Worm (Caenorhabditis elegans) whole organism, L3 larva: Measurements from ENCODE around the gene oma-2.

Experiments
- R02D3.7 ChIP-seq: fragments of 150-350 bp; optimal IDR thresholded peaks from 2 replicates; lab custom pipeline; 2014; ENCODE audit warnings: missing biosample characterization, missing genetic modification characterization
- ZK546.5 ChIP-seq: sonication (generic microtip); optimal IDR thresholded peaks from 2 replicates; lab custom pipeline; 2017; ENCODE audit warnings: missing biosample characterization, missing genetic modification characterization
- ama-1 ChIP-seq: fragments of 150-350 bp; optimal IDR thresholded peaks from 2 replicates; lab custom pipeline; 2018
- ceh-82 ChIP-seq: fragments of 150-350 bp; optimal IDR thresholded peaks from 2 replicates; lab custom pipeline; 2014; ENCODE audit warnings: missing biosample characterization, missing genetic modification characterization
- ceh-9 ChIP-seq: sonication (generic microtip); optimal IDR thresholded peaks from 2 replicates; lab custom pipeline; 2018; ENCODE audit warnings: missing biosample characterization, missing genetic modification characterization
- daf-12 ChIP-seq: fragments of 150-350 bp; optimal IDR thresholded peaks from 2 replicates; lab custom pipeline; 2014; ENCODE audit warnings: missing biosample characterization, missing genetic modification reagents, missing genetic modification characterization
- egl-27 ChIP-seq: sonication (generic microtip); optimal IDR thresholded peaks from 4 replicates; lab custom pipeline; 2017; ENCODE audit warnings: missing biosample characterization, missing genetic modification reagents, missing genetic modification characterization
- egl-5 ChIP-seq: fragments of 150-350 bp; optimal IDR thresholded peaks from 2 replicates; lab custom pipeline; 2017; ENCODE audit warnings: missing biosample characterization, missing genetic modification reagents, missing genetic modification characterization, inconsistent platforms
- elt-2 ChIP-seq: sonication (generic microtip); optimal IDR thresholded peaks from 2 replicates; lab custom pipeline; 2016; ENCODE audit warnings: missing genetic modification reagents, mild to moderate bottlenecking, missing genetic modification characterization, missing compliant biosample characterization
- eor-1 ChIP-seq, 2 experiments: fragments of 150-350 bp; optimal IDR thresholded peaks; 2 replicates each; lab custom pipeline; 2014 to 2018; ENCODE audit warnings: missing biosample characterization in 2 of 2, missing genetic modification characterization in 2 of 2
- fkh-10 ChIP-seq: sonication (generic microtip); optimal IDR thresholded peaks from 2 replicates; lab custom pipeline; 2017; ENCODE audit warnings: missing biosample characterization, missing genetic modification reagents, missing genetic modification characterization
- fkh-2 ChIP-seq: fragments of 150-350 bp; optimal IDR thresholded peaks from 2 replicates; lab custom pipeline; 2014; ENCODE audit warnings: missing biosample characterization, missing genetic modification reagents, missing genetic modification characterization
- fos-1 ChIP-seq: fragments of 150-350 bp; optimal IDR thresholded peaks from 2 replicates; lab custom pipeline; 2014; ENCODE audit warnings: missing biosample characterization, missing genetic modification characterization
- jun-1 ChIP-seq: fragments of 150-350 bp; optimal IDR thresholded peaks from 2 replicates; lab custom pipeline; 2014; ENCODE audit warnings: missing biosample characterization, missing genetic modification reagents, missing genetic modification characterization
- lin-15B ChIP-seq: fragments of 150-350 bp; optimal IDR thresholded peaks from 2 replicates; lab custom pipeline; 2014; ENCODE audit warnings: missing biosample characterization, missing genetic modification characterization
- lin-39 ChIP-seq: fragments of 150-350 bp; optimal IDR thresholded peaks from 2 replicates; lab custom pipeline; 2018; ENCODE audit warnings: missing biosample characterization, missing genetic modification reagents, missing genetic modification characterization
- lsy-12 ChIP-seq: sonication (generic microtip); optimal IDR thresholded peaks from 2 replicates; lab custom pipeline; 2016; ENCODE audit warnings: mild to moderate bottlenecking, missing genetic modification characterization, missing compliant biosample characterization
- mml-1 ChIP-seq: fragments of 150-350 bp; sonication (generic microtip); optimal IDR thresholded peaks from 3 replicates; lab custom pipeline; 2014; ENCODE audit warnings: missing biosample characterization, missing genetic modification characterization
- nfya-1 ChIP-seq: sonication (generic microtip); optimal IDR thresholded peaks from 2 replicates; lab custom pipeline; 2017; ENCODE audit warnings: missing genetic modification characterization, mild to moderate bottlenecking, missing compliant biosample characterization, antibody characterized with exemption, moderate library complexity; ENCODE audit not compliant: insufficient read depth
- nhr-11 ChIP-seq: fragments of 150-350 bp; optimal IDR thresholded peaks from 2 replicates; lab custom pipeline; 2014; ENCODE audit warnings: missing biosample characterization, missing genetic modification characterization
- nhr-237 ChIP-seq: fragments of 150-350 bp; optimal IDR thresholded peaks from 2 replicates; lab custom pipeline; 2014; ENCODE audit warnings: missing biosample characterization, missing genetic modification characterization
- nhr-76 ChIP-seq: fragments of 150-350 bp; sonication (generic microtip); optimal IDR thresholded peaks from 5 replicates; lab custom pipeline; 2014; ENCODE audit warnings: missing biosample characterization, missing genetic modification characterization
- nhr-77 ChIP-seq: fragments of 150-350 bp; optimal IDR thresholded peaks from 2 replicates; lab custom pipeline; 2014; ENCODE audit warnings: missing biosample characterization, missing genetic modification characterization
- pha-4 ChIP-seq: fragments of 150-350 bp; optimal IDR thresholded peaks from 2 replicates; lab custom pipeline; 2014; ENCODE audit warnings: missing biosample characterization, missing genetic modification reagents, missing genetic modification characterization
- pqm-1 ChIP-seq: fragments of 150-350 bp; optimal IDR thresholded peaks from 2 replicates; lab custom pipeline; 2017; ENCODE audit warnings: missing biosample characterization, missing genetic modification characterization, inconsistent platforms
- snpc-4 ChIP-seq: fragments of 150-350 bp; optimal IDR thresholded peaks from 2 replicates; lab custom pipeline; 2014; ENCODE audit warnings: missing biosample characterization, missing genetic modification characterization
- tbx-2 ChIP-seq: sonication (generic microtip); optimal IDR thresholded peaks from 2 replicates; lab custom pipeline; 2016; ENCODE audit warnings: mild to moderate bottlenecking, missing genetic modification characterization, missing compliant biosample characterization
- unc-62 ChIP-seq: fragments of 150-350 bp; sonication (generic microtip); optimal IDR thresholded peaks from 4 replicates; lab custom pipeline; 2014; ENCODE audit warnings: missing biosample characterization, missing genetic modification reagents, missing genetic modification characterization
- ztf-11 ChIP-seq: fragments of 150-350 bp; optimal IDR thresholded peaks from 2 replicates; lab custom pipeline; 2014; ENCODE audit warnings: missing biosample characterization, missing genetic modification characterization
- ztf-4 ChIP-seq: fragments of 150-350 bp; optimal IDR thresholded peaks from 2 replicates; lab custom pipeline; 2014; ENCODE audit warnings: missing biosample characterization, missing genetic modification characterization

oma-2 gene

ce11 chrV:8007460-8008292 is 21.6 kb upstream of the oma-2 start, which contains the start of gene Y97E10AR.3:
Gene Y97E10AR.3, minus strand, starts transcription at chrV:8007510.
- TF ChIP-seq ceh-82 (tag; lab: Kevin White, UChicago) (no peak), lin-15B (tag; lab: Kevin White, UChicago) (no peak), nfya-1 (tag; lab: Kevin White, UChicago) (peak; percentile 55), ztf-4 (no peak)

- TF ChIP-seq nhr-11 (tag; lab: Kevin White, UChicago) = no peak
- TF ChIP-seq unc-62 = no peak
- no peak for TF ChIP-seq elt-2 (tag; lab: Kevin White, UChicago)
These were observed 19.1 kb upstream of the oma-2 start, which contains the start of gene Y97E10AR.4 for ce11 chrV:8010103-8010502. Gene Y97E10AR.4, minus strand, starts transcription at chrV:8010233.

DNA sequence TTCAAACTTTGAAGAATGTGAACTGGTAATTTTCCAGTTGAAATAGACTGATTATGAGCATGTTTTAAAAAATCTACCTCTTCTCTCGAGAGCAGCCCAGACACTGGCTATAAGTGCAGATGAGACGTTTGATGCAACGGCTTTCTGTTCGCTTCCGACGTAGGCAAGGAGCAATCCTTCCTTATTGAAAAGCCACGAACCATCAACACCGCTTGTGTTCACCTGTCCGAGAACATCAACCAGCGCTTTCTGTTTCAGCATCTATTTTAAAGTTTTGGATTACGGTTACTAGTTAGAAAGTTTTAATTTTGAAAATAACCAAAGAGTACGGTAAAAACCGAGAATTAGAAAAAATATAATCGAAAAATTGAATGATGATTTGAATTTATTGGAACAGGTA is 18.4 kb upstream of the oma-2 start, which contains the start of gene lmtr-2:
Gene lmtr-2, minus strand, starts transcription at position 261 of the 400 bp plus-strand sequence.
- no peak for TF ChIP-seq pqm-1 (tag; lab: Kevin White, UChicago)
- no peak for TF ChIP-seq egl-27
- no peak for TF ChIP-seq lin-39
- TF ChIP-seq daf-12 (tag; lab: Kevin White, UChicago) = no peak
- TF ChIP-seq R02D3.7 = no peak
- TF ChIP-seq lsy-12 (tag; lab: Kevin White, UChicago) = no peak
- TF ChIP-seq ceh-9 (tag; lab: Kevin White, UChicago) = no peak
- TF ChIP-seq ZK546.5 (tag; lab: Kevin White, UChicago) = no peak
- no peak for TF ChIP-seq nhr-77
- TF ChIP-seq nhr-237 (tag; lab: Kevin White, UChicago) = no peak
- no peak for TF ChIP-seq nhr-76 (tag; lab: Kevin White, UChicago)
- no peak for TF ChIP-seq ztf-11 (tag; lab: Kevin White, UChicago)
- no peak for TF ChIP-seq lin-15B (tag; lab: Kevin White, UChicago)
- TF ChIP-seq ztf-4 = no peak
- no peak for TF ChIP-seq fkh-2
- no peak for TF ChIP-seq snpc-4
- TF ChIP-seq ama-1 (lab: Kevin White, UChicago) = no peak

DNA sequence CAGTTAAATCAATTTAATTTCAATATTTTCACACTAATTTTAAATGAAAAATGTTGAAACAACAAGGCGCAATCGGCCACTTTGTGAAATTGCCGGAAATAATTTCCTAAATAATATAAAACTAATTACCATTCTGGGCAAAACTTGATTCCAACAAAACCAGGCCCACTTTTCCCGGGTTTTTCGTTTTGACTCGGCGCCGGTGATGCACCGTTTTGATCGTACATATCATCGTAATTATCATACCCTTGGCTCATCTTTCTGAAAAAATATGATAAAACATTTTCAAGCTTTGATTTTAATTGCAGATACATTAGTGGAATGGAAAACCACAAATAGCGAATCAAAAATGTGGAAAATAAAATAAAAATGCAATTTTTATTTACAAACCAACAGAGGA is 17.2 kb upstream of the oma-2 start, which contains the start of gene rpb-9:
Gene rpb-9, minus strand, starts transcription at position 314 of the 400 bp plus-strand sequence.
- peak; percentile 14 for TF ChIP-seq pha-4 (tag; lab: Kevin White, UChicago)
- peak; percentile 26 for TF ChIP-seq ama-1 (lab: Kevin White, UChicago)
- no peak for TF ChIP-seq fkh-10 (GFP tag; lab: Kevin White, UChicago)
- TF ChIP-seq ztf-4 = no peak

DNA sequence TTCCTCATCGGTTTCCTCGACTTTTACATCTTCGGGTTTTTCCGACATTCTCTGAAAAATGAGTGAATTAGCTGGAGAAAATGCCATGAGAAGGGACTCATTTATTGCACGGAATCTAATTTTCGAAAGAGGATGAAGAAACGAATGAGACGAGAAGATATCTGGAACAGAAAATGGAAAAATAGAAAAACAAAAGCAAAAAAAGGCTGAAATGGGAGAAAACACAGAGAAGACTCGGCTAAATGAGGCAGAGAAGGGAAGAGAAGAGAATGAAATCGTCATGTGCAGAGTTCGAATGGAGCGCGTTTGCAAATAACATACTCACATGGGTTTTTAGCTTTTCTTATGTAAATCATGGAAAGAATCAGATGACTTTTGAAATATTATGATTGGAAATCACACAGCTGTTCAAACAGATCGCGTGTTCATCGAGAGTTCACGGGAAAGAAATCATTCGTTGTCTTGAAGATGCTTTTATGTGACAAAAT is 15.3 kb upstream of the oma-2 start, which contains the start of gene Y97E10AR.6:
Gene Y97E10AR.6, minus strand, starts transcription at position 51 of the 488 bp plus-strand sequence.
- TF ChIP-seq mml-1 (tag; lab: Kevin White, UChicago) = no peak
- TF ChIP-seq tbx-2 (tag; lab: Kevin White, UChicago) = no peak
- TF ChIP-seq nhr-77 = no peak
- TF ChIP-seq fkh-10 (GFP tag; lab: Kevin White, UChicago) = no peak
- TF ChIP-seq elt-2 (tag; lab: Kevin White, UChicago) = peak; percentile 9
- peak; percentile 7 for TF ChIP-seq ama-1 (lab: Kevin White, UChicago)
- TF ChIP-seq egl-5 (tag; lab: Kevin White, UChicago) = peak; percentile 30
- peak; percentile 66 for TF ChIP-seq lin-15B (tag; lab: Kevin White, UChicago)
- TF ChIP-seq jun-1 = no peak
- TF ChIP-seq nfya-1 (tag; lab: Kevin White, UChicago) = peak; percentile 42
- TF ChIP-seq fos-1 (tag; lab: Kevin White, UChicago) = no peak
- TF ChIP-seq eor-1 (tag; optimal IDR thresholded peaks at IDR 0.05; lab: Kevin White, UChicago) = no peak
- TF ChIP-seq snpc-4 = peak; percentile 61
- peak; percentile 47 for TF ChIP-seq pha-4 (tag; lab: Kevin White, UChicago)

ce11 chrV:8016928-8017327 is 12.3 kb upstream of the oma-2 start, which contains the start of gene sptl-2:
Gene sptl-2, plus strand, starts transcription at chrV:8017207.
- TF ChIP-seq ztf-11 (tag; lab: Kevin White, UChicago) (no peak), pha-4 (tag; lab: Kevin White, UChicago) (peak; percentile 67), mml-1 (tag; lab: Kevin White, UChicago) (no peak), elt-2 (tag; lab: Kevin White, UChicago) (peak; percentile 29)
